Worm (Caenorhabditis elegans) whole organism, L2 larva: ENCODE measurements around the gene C34F6.10.
A peak's percentile ranks its signal among the peaks of the same experiment; 100 is the strongest.

Experiments used
- alr-1 ChIP-seq: fragments of 150-350 bp; optimal IDR thresholded peaks from 2 replicates; lab custom pipeline; 2014; ENCODE audit warnings: missing biosample characterization, missing genetic modification characterization
- ama-1 ChIP-seq: fragments of 150-350 bp; optimal IDR thresholded peaks from 2 replicates; lab custom pipeline; 2018; ENCODE audit warnings: inconsistent platforms
- ceh-82 ChIP-seq: fragments of 150-350 bp; optimal IDR thresholded peaks from 2 replicates; lab custom pipeline; 2014; ENCODE audit warnings: missing biosample characterization, missing genetic modification characterization
- lsy-2 ChIP-seq, 2 experiments: fragments of 150-350 bp in 1 of 2; sonication (generic microtip) in 1 of 2; optimal IDR thresholded peaks; 2 replicates each; lab custom pipeline; 2014 to 2017; ENCODE audit warnings: missing biosample characterization in 2 of 2, missing genetic modification characterization in 2 of 2
- mdl-1 ChIP-seq, 2 experiments: fragments of 150-350 bp in 1 of 2; sonication (generic microtip) in 1 of 2; optimal IDR thresholded peaks; 2 replicates each; lab custom pipeline; 2017; ENCODE audit warnings: missing biosample characterization in 2 of 2, missing genetic modification characterization in 2 of 2
- nhr-11 ChIP-seq: fragments of 150-350 bp; optimal IDR thresholded peaks from 2 replicates; lab custom pipeline; 2014; ENCODE audit warnings: missing biosample characterization, missing genetic modification characterization
- nhr-237 ChIP-seq: fragments of 150-350 bp; optimal IDR thresholded peaks from 2 replicates; lab custom pipeline; 2014; ENCODE audit warnings: missing biosample characterization, missing genetic modification characterization
- nhr-6 ChIP-seq: fragments of 150-350 bp; optimal IDR thresholded peaks from 2 replicates; lab custom pipeline; 2014; ENCODE audit warnings: missing biosample characterization, missing genetic modification characterization
- nhr-77 ChIP-seq: fragments of 150-350 bp; optimal IDR thresholded peaks from 2 replicates; lab custom pipeline; 2014; ENCODE audit warnings: missing biosample characterization, missing genetic modification characterization
- skn-1 ChIP-seq: sonication (generic microtip); optimal IDR thresholded peaks from 2 replicates; lab custom pipeline; 2017; ENCODE audit warnings: missing biosample characterization, missing genetic modification characterization
- sma-9 ChIP-seq, 2 experiments: fragments of 150-350 bp in 1 of 2; sonication (generic microtip) in 1 of 2; optimal IDR thresholded peaks; 2 replicates each; lab custom pipeline; 2014 to 2016; ENCODE audit warnings: missing genetic modification characterization in 2 of 2, mild to moderate bottlenecking in 1 of 2, missing biosample characterization in 1 of 2, missing compliant biosample characterization in 1 of 2, missing genetic modification reagents in 1 of 2, moderate library complexity in 1 of 2
- unc-62 ChIP-seq: fragments of 150-350 bp; optimal IDR thresholded peaks from 2 replicates; lab custom pipeline; 2014; ENCODE audit warnings: missing biosample characterization, missing genetic modification reagents, missing genetic modification characterization

DNA sequence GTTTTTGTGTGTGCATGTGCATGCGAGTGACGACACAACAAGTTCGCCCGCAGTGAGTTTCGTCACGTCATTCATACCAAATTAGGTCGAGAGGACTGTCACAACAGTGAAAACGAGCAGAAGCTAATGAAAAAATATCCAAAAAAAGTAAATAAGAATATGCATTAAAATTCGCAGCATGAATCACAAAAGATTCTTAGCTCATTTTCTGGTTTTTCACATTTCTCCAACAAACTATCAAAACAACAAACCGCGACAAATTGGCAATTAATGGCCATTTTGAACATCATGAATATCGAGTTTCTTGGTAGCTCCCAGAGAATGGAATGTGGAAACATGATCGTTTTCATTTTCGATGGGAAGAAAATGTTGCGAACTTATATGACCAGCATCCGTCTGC, 3.2 kb upstream of the C34F6.10 start:
- TF ChIP-seq unc-62 (GFP tag; lab: Kevin White, UChicago) (no peak), nhr-6 (tag; lab: Kevin White, UChicago) (no peak), sma-9 (GFP tag; optimal IDR thresholded peaks at IDR 0.05; lab: Kevin White, UChicago) (peak; percentile 7), sma-9 (tag; optimal IDR thresholded peaks at IDR 0.05; lab: Kevin White, UChicago) (no peak), mdl-1 (tag; optimal IDR thresholded peaks at IDR 0.05; lab: Kevin White, UChicago) (no peak), ceh-82 (tag; lab: Kevin White, UChicago) (no peak), nhr-237 (no peak), nhr-77 (tag; lab: Kevin White, UChicago) (no peak), nhr-11 (tag; lab: Kevin White, UChicago) (no peak), alr-1 (no peak), ama-1 (lab: Kevin White, UChicago) (no peak), lsy-2 (tag; optimal IDR thresholded peaks at IDR 0.05; lab: Kevin White, UChicago) (no peak), skn-1 (no peak)
